Fruit fly (Drosophila melanogaster): ENCODE measurements around the gene APC7.
A peak's percentile ranks its signal among the peaks of the same experiment; 100 is the strongest.

The APC7 gene

DNA sequence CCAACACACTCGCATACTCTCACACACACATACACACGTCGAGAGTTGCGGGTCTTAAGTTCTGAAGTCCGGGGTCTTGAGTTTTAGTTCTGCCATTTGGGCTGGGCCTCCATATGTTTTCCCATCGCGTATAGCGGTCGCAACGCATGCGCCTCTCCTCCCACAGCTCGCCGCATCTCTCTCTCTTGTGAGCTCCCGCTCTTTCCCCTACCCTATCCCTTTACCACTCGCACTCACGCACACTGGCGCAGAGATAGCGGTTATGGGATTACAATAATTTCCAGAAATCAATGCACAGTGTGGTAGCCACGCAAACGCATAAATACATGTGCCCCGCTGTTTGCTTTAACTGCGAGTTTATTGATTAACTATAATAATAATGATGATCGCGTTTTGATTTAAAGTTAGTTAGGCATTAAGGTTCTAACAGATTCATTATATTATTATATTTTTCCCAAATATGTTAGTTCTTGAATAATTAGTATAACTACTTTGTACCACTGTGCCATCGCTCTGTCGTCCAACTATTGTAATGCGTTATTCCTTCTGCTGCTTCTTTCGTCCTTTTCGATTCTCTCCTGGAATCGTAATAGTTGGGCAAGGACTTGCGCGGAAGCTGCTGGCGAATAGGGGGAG, 4.9 kb downstream of the APC7 start (continued):
- TF ChIP-seq Aef1 (GFP tag; IDR thresholded peaks at IDR 0.05): peak; percentile 88
- peak; percentile 66 for TF ChIP-seq CG12236 (GFP tag; optimal IDR thresholded peaks at IDR 0.05)
- peak; percentile 43 for TF ChIP-seq Sry-β (GFP tag; optimal IDR thresholded peaks at IDR 0.05)
- TF ChIP-seq CG6254 (GFP tag; optimal IDR thresholded peaks at IDR 0.05): peak; percentile 87
- peak; percentile 90 for TF ChIP-seq Hand (GFP tag; optimal IDR thresholded peaks at IDR 0.05)
- TF ChIP-seq CG6854 (GFP tag; optimal IDR thresholded peaks at IDR 0.05): peak; percentile 91
- TF ChIP-seq Tbp (GFP tag; optimal IDR thresholded peaks at IDR 0.05): no peak
- TF ChIP-seq nom (GFP tag; optimal IDR thresholded peaks at IDR 0.05): peak; percentile 87
- peak; percentile 80 for TF ChIP-seq ssp (GFP tag; IDR thresholded peaks at IDR 0.05)
- TF ChIP-seq HLH54F (GFP tag; optimal IDR thresholded peaks at IDR 0.05): peak; percentile 82
- TF ChIP-seq Awh (GFP tag; IDR thresholded peaks at IDR 0.05): peak; percentile 87
- TF ChIP-seq Bteb2 (GFP tag; optimal IDR thresholded peaks at IDR 0.05): peak; percentile 79
- TF ChIP-seq yki (optimal IDR thresholded peaks at IDR 0.05): no peak
- peak; percentile 88 for TF ChIP-seq mam (GFP tag; optimal IDR thresholded peaks at IDR 0.05)
- peak; percentile 84 for TF ChIP-seq sim (GFP tag; IDR thresholded peaks at IDR 0.05)
- peak; percentile 90 for TF ChIP-seq CG8388 (GFP tag; optimal IDR thresholded peaks at IDR 0.05)
- TF ChIP-seq Gug (GFP tag; IDR thresholded peaks at IDR 0.05): peak; percentile 89
- peak; percentile 44 for TF ChIP-seq grn (GFP tag; optimal IDR thresholded peaks at IDR 0.05)
- TF ChIP-seq CTCF (GFP tag; optimal IDR thresholded peaks at IDR 0.05): peak; percentile 54
- peak; percentile 75; the same call in 2 of the 3 replicates for TF ChIP-seq H15 (GFP tag; IDR thresholded peaks at IDR 0.05)
- TF ChIP-seq CG34224 (GFP tag; IDR thresholded peaks at IDR 0.05; ENCODE audit: partially characterized antibody): 0 out of 3 replicates have a peak, but pooled peaks have one; percentile 7
- TF ChIP-seq Xrp1 (GFP tag; IDR thresholded peaks at IDR 0.05): peak; percentile 94
- TF ChIP-seq CG8359 (GFP tag; optimal IDR thresholded peaks at IDR 0.05; ENCODE audit: borderline replicate concordance): peak; percentile 86
- peak; percentile 52; the same call in 1 of the 3 replicates for TF ChIP-seq CG11560 (tag; IDR thresholded peaks at IDR 0.05)
- TF ChIP-seq Dfd (GFP tag; optimal IDR thresholded peaks at IDR 0.05): no peak
- peak; percentile 67 for TF ChIP-seq tup (GFP tag; optimal IDR thresholded peaks at IDR 0.05)
- TF ChIP-seq sna (GFP tag; IDR thresholded peaks at IDR 0.05; ENCODE audit: partially characterized antibody): no peak
- TF ChIP-seq org-1 (GFP tag; optimal IDR thresholded peaks at IDR 0.05): peak; percentile 92
- peak; percentile 97 for TF ChIP-seq CG31441 (GFP tag; IDR thresholded peaks at IDR 0.05)
- peak in 1 of 2 experiments; percentile 73 for TF ChIP-seq Hr78 (GFP tag; optimal IDR thresholded peaks at IDR 0.05)
- peak; percentile 84 for TF ChIP-seq jing (GFP tag; optimal IDR thresholded peaks at IDR 0.05)
- TF ChIP-seq Vsx1 (GFP tag; optimal IDR thresholded peaks at IDR 0.05): peak; percentile 79
- peak; percentile 82 for TF ChIP-seq H2.0 (GFP tag; IDR thresholded peaks at IDR 0.05)
- TF ChIP-seq TFAM (GFP tag; optimal IDR thresholded peaks at IDR 0.05): peak; percentile 72
- peak; percentile 86 for TF ChIP-seq salm (tag; optimal IDR thresholded peaks at IDR 0.05)
- peak; percentile 67 for TF ChIP-seq trh (GFP tag; optimal IDR thresholded peaks at IDR 0.05)
- TF ChIP-seq CG34376 (GFP tag; optimal IDR thresholded peaks at IDR 0.05): peak; percentile 84
- peak; percentile 91 for TF ChIP-seq CG18619 (GFP tag; optimal IDR thresholded peaks at IDR 0.05)
- TF ChIP-seq ems (GFP tag; optimal IDR thresholded peaks at IDR 0.05): peak; percentile 89
- no peak for TF ChIP-seq CG7745 (tag; optimal IDR thresholded peaks at IDR 0.05)
- TF ChIP-seq CG11398 (GFP tag; optimal IDR thresholded peaks at IDR 0.05): peak; percentile 44
- peak; percentile 92 for TF ChIP-seq ATbp (GFP tag; optimal IDR thresholded peaks at IDR 0.05)
- TF ChIP-seq pita (GFP tag; optimal IDR thresholded peaks at IDR 0.05): no peak
- TF ChIP-seq MTF-1 (GFP tag; optimal IDR thresholded peaks at IDR 0.05; ENCODE audit: borderline replicate concordance): peak; percentile 74
- TF ChIP-seq CG14965 (GFP tag; optimal IDR thresholded peaks at IDR 0.05; ENCODE audit: borderline replicate concordance): no peak
- peak; percentile 89 for TF ChIP-seq dmrt11E (tag; optimal IDR thresholded peaks at IDR 0.05)
- TF ChIP-seq gfzf (GFP tag; optimal IDR thresholded peaks at IDR 0.05): no peak
- peak; percentile 62 for TF ChIP-seq CG17612 (GFP tag; IDR thresholded peaks at IDR 0.05)
- peak; percentile 72 for TF ChIP-seq CG11696 (GFP tag; IDR thresholded peaks at IDR 0.05)
- peak; percentile 67 for TF ChIP-seq tx (GFP tag; optimal IDR thresholded peaks at IDR 0.05)

Measured in whole organism, embryonic.